Fruit fly (Drosophila melanogaster): ENCODE measurements around the gene beg.

The beg gene

DNA sequence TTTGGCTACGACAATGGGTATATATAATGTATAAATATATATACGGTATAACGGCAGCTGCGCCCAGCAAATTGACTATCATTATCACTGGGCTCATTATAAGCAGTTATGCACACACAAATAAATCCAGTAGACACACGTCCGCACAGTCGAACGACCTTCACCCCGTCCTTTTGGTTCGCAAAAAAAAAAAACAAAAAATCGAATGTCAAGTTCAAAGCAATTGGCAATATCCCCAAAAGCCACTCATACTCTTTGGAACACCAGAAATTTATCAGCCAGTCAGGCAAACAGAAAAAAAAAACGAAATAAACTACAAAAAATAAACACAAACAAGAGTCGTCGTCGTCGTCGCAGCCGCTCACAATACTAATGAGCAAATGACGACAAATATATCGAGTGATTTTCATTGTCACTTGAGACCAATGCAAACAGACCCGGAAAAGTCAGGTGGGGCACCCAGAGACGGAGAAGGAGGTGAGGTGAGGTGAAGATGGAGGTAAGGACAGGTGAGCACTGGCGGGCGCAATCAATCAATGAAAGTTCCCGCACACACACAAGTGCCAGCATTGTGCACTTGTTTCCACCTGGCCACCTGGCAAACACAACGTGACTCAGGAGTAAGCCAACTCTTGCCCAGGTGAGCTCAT is 30.6 kb upstream of the beg start:
- TF ChIP-seq dmrt93B (GFP tag; optimal IDR thresholded peaks at IDR 0.05): no peak
- TF ChIP-seq HLH106 (tag; optimal IDR thresholded peaks at IDR 0.05): peak; percentile 3
- TF ChIP-seq br (GFP tag; optimal IDR thresholded peaks at IDR 0.05): no peak
- no peak for TF ChIP-seq Vsx2 (GFP tag; optimal IDR thresholded peaks at IDR 0.05; ENCODE audit: partially characterized antibody)
- peak; percentile 37 for TF ChIP-seq OdsH (GFP tag; optimal IDR thresholded peaks at IDR 0.05)
- TF ChIP-seq dl (GFP tag; optimal IDR thresholded peaks at IDR 0.05; ENCODE audit: insufficient read depth in 1 of 2, partially characterized antibody in 2 of 2): no peak

dm6 chr3L:17005415-17005796 is 30.1 kb upstream of the beg start:
- no peak for TF ChIP-seq Rel (GFP tag; optimal IDR thresholded peaks at IDR 0.05)
- peak; percentile 24 for TF ChIP-seq Rel (tag; optimal IDR thresholded peaks at IDR 0.05)
- TF ChIP-seq Dfd (GFP tag; optimal IDR thresholded peaks at IDR 0.05): no peak

DNA sequence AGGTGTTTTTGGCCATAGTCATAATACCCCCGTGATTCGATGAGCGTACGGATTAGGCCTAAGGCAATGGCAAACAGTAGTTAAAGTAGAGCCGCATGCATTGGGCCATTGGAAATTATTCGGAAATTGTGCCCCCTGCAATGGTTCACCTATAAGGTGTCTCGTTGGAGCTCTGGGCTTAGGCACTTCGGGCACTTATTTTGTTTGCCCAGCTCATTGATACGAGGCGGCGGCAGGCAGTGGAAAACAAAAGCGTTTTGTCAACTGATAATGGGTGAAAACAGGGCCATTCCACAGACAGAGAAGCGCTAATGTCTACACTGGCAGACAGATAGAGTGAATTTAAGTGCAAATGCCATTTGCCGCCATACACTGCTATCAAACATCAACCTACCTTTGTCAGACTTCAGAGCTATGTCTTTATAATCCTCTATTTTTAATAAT is 29.2 kb upstream of the beg start:
- peak; percentile 46 for TF ChIP-seq h (GFP tag; optimal IDR thresholded peaks at IDR 0.05)
- no peak for TF ChIP-seq pan (optimal IDR thresholded peaks at IDR 0.05)
- TF ChIP-seq rgr (GFP tag; optimal IDR thresholded peaks at IDR 0.05): peak; percentile 28
- no peak for TF ChIP-seq Rel (GFP tag; optimal IDR thresholded peaks at IDR 0.05)
- peak; percentile 46 for TF ChIP-seq Rel (tag; optimal IDR thresholded peaks at IDR 0.05)
- TF ChIP-seq Hr83 (GFP tag; optimal IDR thresholded peaks at IDR 0.05; ENCODE audit: poor library complexity, severe bottlenecking): peak; percentile 1
- TF ChIP-seq foxo (GFP tag; optimal IDR thresholded peaks at IDR 0.05): peak in 1 of 2 experiments; percentile 14

DNA sequence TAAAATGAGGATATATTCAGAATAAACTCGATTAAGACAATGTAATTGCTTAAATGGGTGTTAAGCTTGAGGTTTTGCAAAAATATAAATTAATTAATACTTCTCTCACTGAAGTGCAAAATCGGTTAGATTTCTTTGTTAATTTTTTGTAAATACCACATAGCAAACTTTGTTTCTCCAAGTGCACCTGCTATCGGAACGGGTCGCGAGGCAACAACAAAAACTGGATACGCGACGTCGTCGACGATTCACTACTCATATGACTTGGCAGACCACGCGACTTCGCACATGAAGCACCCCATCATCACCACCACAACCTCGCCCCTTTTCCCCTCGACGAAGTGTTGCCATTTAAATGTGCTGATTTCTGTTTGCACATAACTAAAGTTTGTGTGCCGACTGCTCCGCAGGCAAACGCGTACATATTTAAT is 28.4 kb upstream of the beg start:
- peak; percentile 30 for TF ChIP-seq rgr (GFP tag; optimal IDR thresholded peaks at IDR 0.05)
- TF ChIP-seq fru (GFP tag; optimal IDR thresholded peaks at IDR 0.05): peak; percentile 12
- TF ChIP-seq Abd-B (GFP tag; optimal IDR thresholded peaks at IDR 0.05): no peak
- peak; percentile 34 for TF ChIP-seq OdsH (GFP tag; optimal IDR thresholded peaks at IDR 0.05)
- TF ChIP-seq HLH106 (tag; optimal IDR thresholded peaks at IDR 0.05): peak; percentile 44
- TF ChIP-seq Hnf4 (GFP tag; optimal IDR thresholded peaks at IDR 0.05): peak; percentile 10
- TF ChIP-seq Jra (GFP tag; optimal IDR thresholded peaks at IDR 0.05): no peak
- peak; percentile 9 for TF ChIP-seq Sp1 (GFP tag; optimal IDR thresholded peaks at IDR 0.05)
- no peak for TF ChIP-seq dsf (GFP tag; optimal IDR thresholded peaks at IDR 0.05; ENCODE audit: borderline replicate concordance)
- TF ChIP-seq Rel (GFP tag; optimal IDR thresholded peaks at IDR 0.05): no peak
- peak; percentile 19 for TF ChIP-seq Rel (tag; optimal IDR thresholded peaks at IDR 0.05)
- peak in 1 of 2 experiments; percentile 51 for TF ChIP-seq foxo (GFP tag; optimal IDR thresholded peaks at IDR 0.05)
- peak; percentile 62 for TF ChIP-seq h (GFP tag; optimal IDR thresholded peaks at IDR 0.05)

dm6 chr3L:17007496-17007895 is 28.0 kb upstream of the beg start:
- no peak for TF ChIP-seq CG9705 (GFP tag; optimal IDR thresholded peaks at IDR 0.05)
- no peak for TF ChIP-seq dl (GFP tag; optimal IDR thresholded peaks at IDR 0.05; ENCODE audit: insufficient read depth in 1 of 2, partially characterized antibody in 2 of 2)
- TF ChIP-seq fru (GFP tag; optimal IDR thresholded peaks at IDR 0.05): no peak
- TF ChIP-seq Hr83 (GFP tag; optimal IDR thresholded peaks at IDR 0.05; ENCODE audit: poor library complexity, severe bottlenecking): no peak
- no peak for TF ChIP-seq Dif (GFP tag; optimal IDR thresholded peaks at IDR 0.05; ENCODE audit: partially characterized antibody)
- TF ChIP-seq psq (GFP tag; optimal IDR thresholded peaks at IDR 0.05): no peak
- no peak for TF ChIP-seq lola (GFP tag; optimal IDR thresholded peaks at IDR 0.05)
- no peak for TF ChIP-seq sv (GFP tag; optimal IDR thresholded peaks at IDR 0.05)
- no peak for TF ChIP-seq Hr78 (GFP tag; optimal IDR thresholded peaks at IDR 0.05)

dm6 chr3L:17007945-17008344 is 27.5 kb upstream of the beg start:
- TF ChIP-seq dl (GFP tag; optimal IDR thresholded peaks at IDR 0.05; ENCODE audit: insufficient read depth in 1 of 2, partially characterized antibody in 2 of 2) (no peak), rgr (GFP tag; optimal IDR thresholded peaks at IDR 0.05) (no peak), Hr83 (GFP tag; optimal IDR thresholded peaks at IDR 0.05; ENCODE audit: poor library complexity, severe bottlenecking) (no peak), Rel (GFP tag; optimal IDR thresholded peaks at IDR 0.05) (no peak), Rel (tag; optimal IDR thresholded peaks at IDR 0.05) (peak; percentile 98)
